Fruit fly (Drosophila melanogaster): ENCODE measurements around the gene baz.

The baz gene

DNA sequence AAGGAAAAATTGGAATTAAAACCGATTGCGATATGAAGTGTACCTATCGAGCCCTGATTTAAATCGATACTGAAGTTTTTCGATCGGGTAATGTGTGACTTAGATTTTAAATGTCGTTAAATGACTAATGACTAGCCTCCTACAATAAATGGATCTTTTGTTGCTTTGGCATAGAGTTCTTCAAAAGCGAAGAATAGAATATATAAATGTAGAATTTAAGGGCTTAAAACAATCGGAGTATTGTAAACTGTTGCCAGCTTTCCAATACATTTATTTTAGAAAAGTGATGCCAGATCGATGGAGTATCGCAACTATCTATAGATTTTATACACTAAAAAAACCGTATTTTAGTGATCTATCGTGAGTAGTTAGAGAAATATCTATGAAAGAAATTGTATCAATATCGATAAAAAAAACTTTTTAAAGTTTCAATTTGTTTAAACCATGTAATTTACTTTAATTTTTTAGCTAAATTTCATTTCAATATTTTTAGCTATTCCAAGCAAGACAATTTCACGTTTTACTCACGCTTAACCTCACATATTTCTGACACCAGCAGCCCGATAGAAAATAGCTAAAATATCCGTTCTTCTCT, 16.8 kb upstream of the baz start, which contains the start of the genes mei-217 and mei-218 (continued):
- TF ChIP-seq hb (GFP tag; IDR thresholded peaks at IDR 0.05; ENCODE audit: partially characterized antibody) (peak; percentile 56; the same call in 1 of the 3 replicates), jigr1 (GFP tag; IDR thresholded peaks at IDR 0.05) (peak; percentile 37; the same call in 1 of the 3 replicates), ci (GFP tag; IDR thresholded peaks at IDR 0.05) (no peak), CG2116 (GFP tag; optimal IDR thresholded peaks at IDR 0.05) (peak; percentile 63), CG14860 (GFP tag; IDR thresholded peaks at IDR 0.05; ENCODE audit: partially characterized antibody) (peak; percentile 66), HLH4C (GFP tag; IDR thresholded peaks at IDR 0.05; ENCODE audit: partially characterized antibody) (peak; percentile 70), row (GFP tag; IDR thresholded peaks at IDR 0.05) (peak; percentile 82), ERR (GFP tag; optimal IDR thresholded peaks at IDR 0.05) (no peak), Bgb (GFP tag; IDR thresholded peaks at IDR 0.05; ENCODE audit: partially characterized antibody) (peak; percentile 60), CG3847 (GFP tag; IDR thresholded peaks at IDR 0.05) (peak; percentile 28; the same call in 1 of the 2 replicates), Xrp1 (GFP tag; IDR thresholded peaks at IDR 0.05) (peak; percentile 35; the same call in 1 of the 2 replicates), gsb-n (tag; optimal IDR thresholded peaks at IDR 0.05) (no peak), CG10979 (tag; optimal IDR thresholded peaks at IDR 0.05) (peak; percentile 1), Hr78 (GFP tag; optimal IDR thresholded peaks at IDR 0.05) (no peak), unc-4 (GFP tag; IDR thresholded peaks at IDR 0.05; ENCODE audit: partially characterized antibody) (peak; percentile 67), Ets97D (GFP tag; optimal IDR thresholded peaks at IDR 0.05) (peak; percentile 42), Chrac-16 (GFP tag; optimal IDR thresholded peaks at IDR 0.05) (peak; percentile 28), zen2 (GFP tag; IDR thresholded peaks at IDR 0.05; ENCODE audit: partially characterized antibody) (peak; percentile 41; the same call in 1 of the 3 replicates), Kr (GFP tag; optimal IDR thresholded peaks at IDR 0.05) (no peak), Camta (GFP tag; optimal IDR thresholded peaks at IDR 0.05) (no peak), trem (tag; optimal IDR thresholded peaks at IDR 0.05) (peak; percentile 63), CG11093 (GFP tag; IDR thresholded peaks at IDR 0.05) (no peak)

DNA sequence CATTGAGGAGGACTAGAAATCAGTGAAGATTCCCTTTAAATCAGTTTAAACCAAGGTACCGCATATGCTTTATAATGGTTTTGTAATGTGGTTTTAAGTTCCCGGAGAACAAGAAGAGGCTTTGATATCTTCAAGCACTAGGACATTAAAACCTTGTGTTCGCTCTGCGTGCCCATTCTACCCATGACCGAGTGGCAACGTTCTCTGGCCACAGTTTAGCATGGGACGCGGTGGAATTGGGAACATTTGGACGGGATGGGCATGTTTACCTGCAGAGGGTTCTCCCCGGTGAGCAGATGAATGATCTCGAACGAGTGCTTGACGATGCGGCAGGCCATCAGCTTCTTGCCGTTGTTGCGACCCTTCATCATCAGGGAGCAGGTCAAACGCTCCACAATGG, 13.3 kb upstream of the baz start:
- TF ChIP-seq sens (GFP tag), result peak; percentile 57
- TF ChIP-seq YL-1 (GFP tag; optimal IDR thresholded peaks at IDR 0.05), result no peak

DNA sequence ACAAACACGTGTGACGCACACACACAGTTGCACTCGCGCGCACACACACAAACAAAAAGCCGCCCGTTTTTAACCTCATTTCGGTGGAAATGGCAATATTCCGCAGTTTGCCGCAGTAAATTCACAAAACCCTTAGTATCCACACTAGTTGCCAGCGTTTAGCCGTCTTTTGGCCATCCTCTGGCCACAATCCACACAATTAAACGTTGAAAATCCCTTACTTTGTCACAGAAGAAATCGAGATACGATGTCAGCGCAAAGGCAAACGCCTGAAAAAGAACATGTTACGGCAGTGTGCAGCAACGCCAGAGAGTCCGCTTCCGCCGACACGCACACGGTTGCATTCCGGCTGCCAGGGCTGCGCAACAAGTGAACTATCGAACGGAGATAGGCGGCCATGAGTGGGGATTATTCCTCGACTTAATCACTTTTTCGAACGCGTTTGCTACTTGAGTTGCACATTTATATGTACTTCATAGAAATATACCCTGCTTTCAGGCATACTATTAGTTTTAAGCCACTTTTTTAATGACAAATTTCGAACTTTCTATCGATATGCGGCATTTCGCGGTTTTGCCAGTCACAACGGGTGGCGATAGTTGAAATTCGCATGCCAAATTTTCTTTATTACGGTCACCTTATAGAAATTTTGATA, 11.7 kb upstream of the baz start, which contains the start of gene RpS5a:
RpS5a (minus strand) TSS at position 282 of the 655 bp plus-strand sequence.
- TF ChIP-seq usp (GFP tag; optimal IDR thresholded peaks at IDR 0.05) (no peak), MTF-1 (GFP tag; optimal IDR thresholded peaks at IDR 0.05; ENCODE audit: borderline replicate concordance) (peak; percentile 91), ssp (GFP tag; IDR thresholded peaks at IDR 0.05) (peak; percentile 56), CG1792 (GFP tag; optimal IDR thresholded peaks at IDR 0.05) (peak; percentile 69), ase (GFP tag; IDR thresholded peaks at IDR 0.05) (peak; percentile 63; the same call in 2 of the 3 replicates), Lim3 (GFP tag; IDR thresholded peaks at IDR 0.05) (no peak), CG7357 (GFP tag; IDR thresholded peaks at IDR 0.05) (peak; percentile 53; the same call in 2 of the 3 replicates), CG31365 (tag; optimal IDR thresholded peaks at IDR 0.05) (peak; percentile 60), sima (GFP tag; optimal IDR thresholded peaks at IDR 0.05) (peak; percentile 19), ci (GFP tag; IDR thresholded peaks at IDR 0.05) (peak; percentile 91), grn (GFP tag; optimal IDR thresholded peaks at IDR 0.05) (peak; percentile 48), Doc3 (GFP tag; IDR thresholded peaks at IDR 0.05; ENCODE audit: partially characterized antibody) (peak; percentile 71), CG12744 (GFP tag; optimal IDR thresholded peaks at IDR 0.05) (peak; percentile 44), gsb-n (tag; optimal IDR thresholded peaks at IDR 0.05) (peak; percentile 66), CG8089 (GFP tag; optimal IDR thresholded peaks at IDR 0.05) (peak; percentile 85), jigr1 (GFP tag; IDR thresholded peaks at IDR 0.05) (no peak), fd3F (GFP tag; optimal IDR thresholded peaks at IDR 0.05) (peak; percentile 61), CG10267 (tag; optimal IDR thresholded peaks at IDR 0.05) (peak; percentile 91), fd64A (GFP tag; optimal IDR thresholded peaks at IDR 0.05) (peak; percentile 83), CkIIα-i1 (GFP tag; IDR thresholded peaks at IDR 0.05) (no peak), Xbp1 (GFP tag; optimal IDR thresholded peaks at IDR 0.05) (peak; percentile 74), D (optimal IDR thresholded peaks at IDR 0.05) (peak; percentile 72), D (GFP tag; optimal IDR thresholded peaks at IDR 0.05) (peak; percentile 77), pum (GFP tag; optimal IDR thresholded peaks at IDR 0.05) (peak; percentile 68), CG9817 (tag; optimal IDR thresholded peaks at IDR 0.05) (peak; percentile 77)

Data from whole organism, embryonic.